Fruit fly (Drosophila melanogaster): ENCODE data around the gene CG32276.
A peak's percentile ranks its signal among the peaks of the same experiment; 100 is the strongest.

dm6 chr3L:3197464-3197863, 1.4 kb downstream of the CG32276 start, which contains the start of gene CG14966:
- no peak for TF ChIP-seq CG14655 (GFP tag; optimal IDR thresholded peaks at IDR 0.05)
- no peak for TF ChIP-seq Snoo (tag; optimal IDR thresholded peaks at IDR 0.05)
- peak; percentile 6 for TF ChIP-seq gl (tag; optimal IDR thresholded peaks at IDR 0.05)
- no peak for TF ChIP-seq CG8159 (tag; optimal IDR thresholded peaks at IDR 0.05)
- TF ChIP-seq EcR (GFP tag; optimal IDR thresholded peaks at IDR 0.05), result no peak
- no peak for TF ChIP-seq Ets98B (GFP tag; IDR thresholded peaks at IDR 0.05)

Measured in whole organism, pupa.